Fruit fly (Drosophila melanogaster) whole organism, prepupa: ENCODE results near the gene CG12994.

Source experiments
- CG10669 ChIP-seq: fragments of 200-800 bp; sonication (Bioruptor generic); optimal IDR thresholded peaks from 3 replicates; lab custom pipeline; 2018; ENCODE audit warnings: missing biosample characterization, mild to moderate bottlenecking, missing genetic modification characterization, moderate library complexity
- CG11902 ChIP-seq: fragments of 200-800 bp; sonication (Bioruptor generic); optimal IDR thresholded peaks from 3 replicates; lab custom pipeline; 2016; ENCODE audit warnings: missing biosample characterization, missing genetic modification characterization
- CG31627 ChIP-seq: fragments of 200-800 bp; sonication (Bioruptor generic); optimal IDR thresholded peaks from 3 replicates; lab custom pipeline; 2016; ENCODE audit warnings: missing biosample characterization, missing genetic modification characterization
- CG34406 ChIP-seq: fragments of 200-800 bp; sonication (Bioruptor generic); optimal IDR thresholded peaks from 3 replicates; lab custom pipeline; 2016; ENCODE audit warnings: missing biosample characterization, missing genetic modification characterization
- CG3919 ChIP-seq: fragments of 200-800 bp; sonication (Bioruptor generic); optimal IDR thresholded peaks from 3 replicates; lab custom pipeline; 2016; ENCODE audit warnings: missing biosample characterization, missing genetic modification characterization
- CG6854 ChIP-seq: fragments of 200-800 bp; sonication (Bioruptor generic); optimal IDR thresholded peaks from 2 replicates; lab custom pipeline; 2017; ENCODE audit warnings: missing biosample characterization, mild to moderate bottlenecking, missing genetic modification characterization
- Gug ChIP-seq: fragments of 200-800 bp; sonication (Bioruptor generic); IDR thresholded peaks from 2 replicates; pipeline ENCODE4 v1.3.6; 2022; ENCODE audit warnings: missing biosample characterization, missing genetic modification characterization
- Hr39 ChIP-seq: fragments of 200-800 bp; sonication (Bioruptor generic); optimal IDR thresholded peaks from 2 replicates; lab custom pipeline; 2016; ENCODE audit warnings: missing biosample characterization, missing genetic modification characterization
- OdsH ChIP-seq: fragments of 200-800 bp; sonication (Bioruptor generic); optimal IDR thresholded peaks from 3 replicates; lab custom pipeline; 2016; ENCODE audit warnings: missing biosample characterization, missing genetic modification characterization
- Sox102F ChIP-seq: fragments of 200-800 bp; sonication (Bioruptor generic); optimal IDR thresholded peaks from 2 replicates; lab custom pipeline; 2016; ENCODE audit warnings: missing biosample characterization, mild to moderate bottlenecking, missing genetic modification characterization
- dsx ChIP-seq: fragments of 200-800 bp; optimal IDR thresholded peaks from 3 replicates; lab custom pipeline; 2019; ENCODE audit warnings: missing biosample characterization, mild to moderate bottlenecking, missing genetic modification characterization, moderate library complexity; ENCODE audit not compliant: poor library complexity, severe bottlenecking
- lz ChIP-seq: fragments of 200-800 bp; sonication (Bioruptor generic); optimal IDR thresholded peaks from 3 replicates; lab custom pipeline; 2016; ENCODE audit warnings: missing biosample characterization, missing genetic modification characterization

- TF ChIP-seq CG6854 (no peak), Hr39 (no peak), OdsH (no peak), CG10669 (no peak), CG3919 (GFP tag; lab: Kevin White, UChicago) (no peak), dsx (GFP tag; lab: Kevin White, UChicago) (no peak), CG34406 (GFP tag; lab: Kevin White, UChicago) (no peak), CG31627 (no peak), Sox102F (GFP tag; lab: Kevin White, UChicago) (no peak), lz (GFP tag; lab: Kevin White, UChicago) (no peak), CG11902 (no peak), Gug (GFP tag; lab: Robert Waterston, UW) (no peak)
Observed at dm6 chrX:17423310-17423945, 20.4 kb downstream of the CG12994 start, which contains the start of gene ENGase.
